Fruit fly (Drosophila melanogaster) whole organism, embryonic: ENCODE results near the gene CG32243.

Experiments
- Adf1 ChIP-seq: fragments of 200-800 bp; sonication (Bioruptor generic); IDR thresholded peaks from 2 replicates; pipeline ENCODE4 v1.3.6; 2022; ENCODE audit warnings: missing biosample characterization, missing genetic modification characterization
- Atf6 ChIP-seq: fragments of 200-800 bp; sonication (Bioruptor generic); IDR thresholded peaks from 2 replicates; pipeline ENCODE4 v1.3.6; 2022; ENCODE audit warnings: missing biosample characterization, missing genetic modification characterization
- Bdp1 ChIP-seq: fragments of 200-800 bp; sonication (Bioruptor generic); optimal IDR thresholded peaks from 3 replicates; lab custom pipeline; 2016; ENCODE audit warnings: missing biosample characterization, missing genetic modification characterization
- CG1024 ChIP-seq: fragments of 200-800 bp; sonication (Bioruptor generic); IDR thresholded peaks from 2 replicates; pipeline ENCODE4 v1.3.6; 2022; ENCODE audit warnings: missing biosample characterization, missing genetic modification characterization
- CG10267 ChIP-seq: fragments of 200-800 bp; sonication (Bioruptor generic); optimal IDR thresholded peaks from 2 replicates; lab custom pipeline; 2018; ENCODE audit warnings: missing biosample characterization, mild to moderate bottlenecking, missing genetic modification characterization, moderate library complexity
- CG10654 ChIP-seq: fragments of 200-800 bp; sonication (Bioruptor generic); optimal IDR thresholded peaks from 2 replicates; lab custom pipeline; 2016; ENCODE audit warnings: missing biosample characterization, missing genetic modification characterization
- CG10979 ChIP-seq: fragments of 200-800 bp; sonication (Bioruptor generic); optimal IDR thresholded peaks from 2 replicates; lab custom pipeline; 2018; ENCODE audit warnings: missing biosample characterization, mild to moderate bottlenecking, missing genetic modification characterization, moderate library complexity
- CG11504 ChIP-seq: fragments of 200-800 bp; sonication (Bioruptor generic); optimal IDR thresholded peaks from 3 replicates; lab custom pipeline; 2019; ENCODE audit warnings: missing biosample characterization, mild to moderate bottlenecking, missing genetic modification characterization, moderate library complexity
- CG12071 ChIP-seq: fragments of 200-800 bp; sonication (Bioruptor generic); optimal IDR thresholded peaks from 3 replicates; lab custom pipeline; 2018; ENCODE audit warnings: missing biosample characterization, mild to moderate bottlenecking, missing genetic modification characterization
- CG12219 ChIP-seq: fragments of 200-800 bp; sonication (Bioruptor generic); optimal IDR thresholded peaks from 3 replicates; lab custom pipeline; 2018; ENCODE audit warnings: missing biosample characterization, mild to moderate bottlenecking, missing genetic modification characterization
- CG13296 ChIP-seq: fragments of 200-800 bp; sonication (Bioruptor generic); optimal IDR thresholded peaks from 3 replicates; lab custom pipeline; 2018; ENCODE audit warnings: missing biosample characterization, mild to moderate bottlenecking, missing genetic modification characterization
- CG15011 ChIP-seq: fragments of 200-800 bp; sonication (Bioruptor generic); optimal IDR thresholded peaks from 3 replicates; lab custom pipeline; 2018; ENCODE audit warnings: missing biosample characterization, mild to moderate bottlenecking, missing genetic modification characterization
- CG18262 ChIP-seq: fragments of 200-800 bp; optimal IDR thresholded peaks from 3 replicates; lab custom pipeline; 2019; ENCODE audit warnings: missing biosample characterization, mild to moderate bottlenecking, missing genetic modification characterization, moderate library complexity
- CG2129 ChIP-seq: fragments of 200-800 bp; sonication (Bioruptor generic); IDR thresholded peaks from 2 replicates; pipeline ENCODE4 v1.3.6; 2022; ENCODE audit warnings: missing biosample characterization, missing genetic modification characterization; ENCODE audit not compliant: partially characterized antibody
- CG2889 ChIP-seq: fragments of 200-800 bp; sonication (Bioruptor generic); IDR thresholded peaks from 3 replicates; pipeline ENCODE4 v1.3.6; 2022; ENCODE audit warnings: missing biosample characterization, missing genetic modification characterization
- CG3163 ChIP-seq: fragments of 200-800 bp; sonication (Bioruptor generic); optimal IDR thresholded peaks from 3 replicates; lab custom pipeline; 2016; ENCODE audit warnings: missing biosample characterization, missing genetic modification characterization
- CG33213 ChIP-seq: fragments of 200-800 bp; sonication (Bioruptor generic); optimal IDR thresholded peaks from 3 replicates; lab custom pipeline; 2016; ENCODE audit warnings: missing biosample characterization, missing genetic modification characterization
- CG4404 ChIP-seq: fragments of 200-800 bp; sonication (Bioruptor generic); IDR thresholded peaks from 2 replicates; pipeline ENCODE4 v1.3.6; 2022; ENCODE audit warnings: missing biosample characterization, missing genetic modification characterization
- CG5180 ChIP-seq: fragments of 200-800 bp; sonication (Bioruptor generic); optimal IDR thresholded peaks from 3 replicates; lab custom pipeline; 2017; ENCODE audit warnings: missing biosample characterization, missing genetic modification characterization, mild to moderate bottlenecking, moderate library complexity, missing genetic modification reagents
- CG7839 ChIP-seq: fragments of 200-800 bp; sonication (Bioruptor generic); optimal IDR thresholded peaks from 3 replicates; lab custom pipeline; 2018; ENCODE audit warnings: missing biosample characterization, mild to moderate bottlenecking, missing genetic modification characterization, moderate library complexity
- CG7928 ChIP-seq: fragments of 200-800 bp; sonication (Bioruptor generic); optimal IDR thresholded peaks from 2 replicates; lab custom pipeline; 2017; ENCODE audit warnings: missing biosample characterization, mild to moderate bottlenecking, missing genetic modification characterization
- CG9215 ChIP-seq: fragments of 200-800 bp; sonication (Bioruptor generic); IDR thresholded peaks from 2 replicates; pipeline ENCODE4 v1.3.6; 2022; ENCODE audit warnings: missing biosample characterization, missing genetic modification characterization
- Dll ChIP-seq: fragments of 200-800 bp; sonication (Bioruptor generic); IDR thresholded peaks from 4 replicates; pipeline ENCODE4 v1.3.6; 2022; ENCODE audit warnings: missing biosample characterization, missing genetic modification characterization; ENCODE audit not compliant: partially characterized antibody
- Mad ChIP-seq: fragments of 200-800 bp; sonication (Bioruptor generic); optimal IDR thresholded peaks from 2 replicates; lab custom pipeline; 2016; ENCODE audit warnings: missing biosample characterization, missing genetic modification characterization
- Sox102F ChIP-seq: fragments of 200-800 bp; sonication (Bioruptor generic); optimal IDR thresholded peaks from 2 replicates; lab custom pipeline; 2018; ENCODE audit warnings: missing biosample characterization, mild to moderate bottlenecking, missing genetic modification characterization, moderate library complexity
- TFAM ChIP-seq: fragments of 200-800 bp; sonication (Bioruptor generic); optimal IDR thresholded peaks from 2 replicates; lab custom pipeline; 2017; ENCODE audit warnings: missing biosample characterization, missing genetic modification characterization, inconsistent platforms
- YL-1 ChIP-seq: fragments of 200-800 bp; sonication (Bioruptor generic); optimal IDR thresholded peaks from 3 replicates; lab custom pipeline; 2017; ENCODE audit warnings: missing biosample characterization, mild to moderate bottlenecking, missing genetic modification characterization
- amos ChIP-seq: fragments of 200-800 bp; sonication (Bioruptor generic); IDR thresholded peaks from 2 replicates; pipeline ENCODE4 v1.3.6; 2022; ENCODE audit warnings: missing biosample characterization, missing genetic modification characterization; ENCODE audit not compliant: partially characterized antibody
- bbx ChIP-seq: fragments of 200-800 bp; sonication (Bioruptor generic); IDR thresholded peaks from 2 replicates; pipeline ENCODE4 v1.3.6; 2022; ENCODE audit warnings: missing biosample characterization, missing genetic modification characterization; ENCODE audit not compliant: partially characterized antibody
- cato ChIP-seq: fragments of 200-800 bp; sonication (Bioruptor generic); optimal IDR thresholded peaks from 2 replicates; lab custom pipeline; 2016; ENCODE audit warnings: missing biosample characterization, missing genetic modification characterization, borderline replicate concordance
- corto ChIP-seq: fragments of 200-800 bp; sonication (Bioruptor generic); optimal IDR thresholded peaks from 2 replicates; lab custom pipeline; 2016; ENCODE audit warnings: missing biosample characterization, mild to moderate bottlenecking, missing genetic modification characterization, moderate library complexity
- dmrt99B ChIP-seq: fragments of 200-800 bp; sonication (Bioruptor generic); optimal IDR thresholded peaks from 2 replicates; lab custom pipeline; 2018; ENCODE audit warnings: missing biosample characterization, mild to moderate bottlenecking, missing genetic modification characterization, moderate library complexity
- eve ChIP-seq, 2 experiments: fragments of >200 bp; optimal IDR thresholded peaks; 2 replicates each; lab custom pipeline; 2017; ENCODE audit warnings: missing biosample characterization in 2 of 2, missing genetic modification characterization in 2 of 2
- exex ChIP-seq: fragments of 200-800 bp; sonication (Bioruptor generic); optimal IDR thresholded peaks from 4 replicates; lab custom pipeline; 2018; ENCODE audit warnings: missing biosample characterization, mild to moderate bottlenecking, missing genetic modification characterization, moderate library complexity
- fd64A ChIP-seq: fragments of 200-800 bp; sonication (Bioruptor generic); optimal IDR thresholded peaks from 3 replicates; lab custom pipeline; 2018; ENCODE audit warnings: missing biosample characterization, mild to moderate bottlenecking, missing genetic modification characterization
- gcm ChIP-seq: fragments of 200-800 bp; sonication (Bioruptor generic); optimal IDR thresholded peaks from 2 replicates; lab custom pipeline; 2019; ENCODE audit warnings: missing biosample characterization, mild to moderate bottlenecking, missing genetic modification characterization, moderate library complexity
- gfzf ChIP-seq: fragments of 200-800 bp; sonication (Bioruptor generic); optimal IDR thresholded peaks from 2 replicates; lab custom pipeline; 2016; ENCODE audit warnings: missing biosample characterization, mild to moderate bottlenecking, missing genetic modification characterization, moderate library complexity
- ind ChIP-seq: fragments of 200-800 bp; sonication (Bioruptor generic); optimal IDR thresholded peaks from 3 replicates; lab custom pipeline; 2016; ENCODE audit warnings: missing biosample characterization, missing genetic modification characterization
- lab ChIP-seq: fragments of 200-800 bp; sonication (Bioruptor generic); optimal IDR thresholded peaks from 3 replicates; lab custom pipeline; 2017; ENCODE audit warnings: missing biosample characterization, missing genetic modification characterization, mild to moderate bottlenecking, moderate library complexity, missing genetic modification reagents
- otp ChIP-seq: fragments of 200-800 bp; sonication (Bioruptor generic); IDR thresholded peaks from 3 replicates; pipeline ENCODE4, ENCODE4 v1.3.6; 2022; ENCODE audit warnings: missing biosample characterization, missing genetic modification characterization
- p53 ChIP-seq: fragments of 200-800 bp; sonication (Bioruptor generic); optimal IDR thresholded peaks from 2 replicates; lab custom pipeline; 2016; ENCODE audit warnings: missing biosample characterization, missing genetic modification characterization
- pros ChIP-seq: fragments of 200-800 bp; sonication (Bioruptor generic); optimal IDR thresholded peaks from 3 replicates; lab custom pipeline; 2019; ENCODE audit warnings: missing biosample characterization, mild to moderate bottlenecking, missing genetic modification characterization, moderate library complexity
- psq ChIP-seq: fragments of 200-800 bp; sonication (Bioruptor generic); optimal IDR thresholded peaks from 2 replicates; lab custom pipeline; 2017; ENCODE audit warnings: missing biosample characterization, missing genetic modification characterization
- pzg ChIP-seq: fragments of 200-800 bp; sonication (Bioruptor generic); optimal IDR thresholded peaks from 3 replicates; lab custom pipeline; 2018; ENCODE audit warnings: missing biosample characterization, mild to moderate bottlenecking, missing genetic modification characterization, moderate library complexity
- seq ChIP-seq: fragments of 200-800 bp; sonication (Bioruptor generic); IDR thresholded peaks from 2 replicates; pipeline ENCODE4 v1.3.6; 2022; ENCODE audit warnings: missing biosample characterization, missing genetic modification characterization
- vfl ChIP-seq: fragments of 200-800 bp; sonication (Bioruptor generic); optimal IDR thresholded peaks from 2 replicates; lab custom pipeline; 2016; ENCODE audit warnings: missing biosample characterization, missing genetic modification characterization
- zfh1 ChIP-seq: fragments of 200-800 bp; sonication (Bioruptor generic); IDR thresholded peaks from 3 replicates; pipeline ENCODE4 v1.3.6; 2022; ENCODE audit warnings: missing biosample characterization, missing genetic modification characterization

CG32243 gene

DNA sequence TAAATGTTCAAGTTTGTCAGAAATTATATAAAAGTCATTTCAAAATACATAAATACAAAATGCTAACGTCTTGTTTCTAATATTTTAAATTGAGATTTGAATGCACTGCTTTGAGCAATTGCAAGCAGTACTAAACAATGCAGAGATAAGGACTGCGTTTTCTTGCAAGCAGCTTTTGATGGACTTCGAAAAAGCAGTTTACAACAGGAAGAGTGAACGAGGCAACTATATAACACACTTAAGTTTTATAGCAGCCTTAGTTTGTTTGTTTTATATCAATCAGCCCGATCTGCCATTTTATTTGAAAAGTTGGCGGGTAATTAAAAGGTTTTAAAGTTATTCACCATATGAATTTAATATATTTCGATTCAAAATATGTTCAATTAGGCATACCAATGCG is 12.4 kb upstream of the CG32243 start (continued):
- TF ChIP-seq pzg (GFP tag; lab: Kevin White, UChicago) = peak; percentile 60
- TF ChIP-seq otp (GFP tag; lab: Robert Waterston, UW) = no peak
- no peak for TF ChIP-seq pros (GFP tag; lab: Kevin White, UChicago)
- TF ChIP-seq Adf1 (GFP tag; lab: Robert Waterston, UW) = peak; percentile 26; the same call in 1 of the 2 replicates
- TF ChIP-seq cato (GFP tag; lab: Kevin White, UChicago) = no peak

DNA sequence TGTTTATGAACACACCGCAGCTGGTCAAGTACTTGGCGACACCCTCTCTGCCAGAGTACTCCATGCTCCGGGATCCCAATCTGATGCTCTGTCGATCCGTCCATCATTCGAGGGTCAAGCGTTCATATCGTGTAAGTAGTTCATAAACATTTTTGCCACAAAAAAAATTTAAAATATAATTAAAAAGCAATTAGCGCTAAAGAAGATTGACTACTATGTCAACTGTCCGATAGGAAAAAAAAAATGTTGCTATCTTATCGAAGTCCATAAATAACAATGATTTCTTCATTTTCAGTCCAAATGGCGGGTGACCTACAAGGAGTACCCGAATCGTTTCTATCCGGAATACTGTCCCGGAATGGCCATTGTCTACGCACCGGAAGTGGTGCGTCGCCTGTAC is 10.8 kb upstream of the CG32243 start:
- TF ChIP-seq zfh1 (GFP tag; lab: Robert Waterston, UW) (no peak), fd64A (no peak), amos (no peak), CG12071 (GFP tag; lab: Kevin White, UChicago) (no peak), CG1024 (GFP tag; lab: Robert Waterston, UW) (no peak), p53 (GFP tag; lab: Kevin White, UChicago) (no peak), Bdp1 (no peak), CG18262 (tag; lab: Kevin White, UChicago) (no peak), CG4404 (GFP tag; lab: Robert Waterston, UW) (no peak), CG3163 (GFP tag; lab: Kevin White, UChicago) (no peak), CG13296 (no peak), Dll (GFP tag; lab: Robert Waterston, UW) (no peak), exex (tag; lab: Kevin White, UChicago) (peak; percentile 80), CG15011 (no peak), lab (GFP tag; lab: Kevin White, UChicago) (peak; percentile 68), CG7928 (no peak), CG33213 (GFP tag; lab: Kevin White, UChicago) (no peak)

DNA sequence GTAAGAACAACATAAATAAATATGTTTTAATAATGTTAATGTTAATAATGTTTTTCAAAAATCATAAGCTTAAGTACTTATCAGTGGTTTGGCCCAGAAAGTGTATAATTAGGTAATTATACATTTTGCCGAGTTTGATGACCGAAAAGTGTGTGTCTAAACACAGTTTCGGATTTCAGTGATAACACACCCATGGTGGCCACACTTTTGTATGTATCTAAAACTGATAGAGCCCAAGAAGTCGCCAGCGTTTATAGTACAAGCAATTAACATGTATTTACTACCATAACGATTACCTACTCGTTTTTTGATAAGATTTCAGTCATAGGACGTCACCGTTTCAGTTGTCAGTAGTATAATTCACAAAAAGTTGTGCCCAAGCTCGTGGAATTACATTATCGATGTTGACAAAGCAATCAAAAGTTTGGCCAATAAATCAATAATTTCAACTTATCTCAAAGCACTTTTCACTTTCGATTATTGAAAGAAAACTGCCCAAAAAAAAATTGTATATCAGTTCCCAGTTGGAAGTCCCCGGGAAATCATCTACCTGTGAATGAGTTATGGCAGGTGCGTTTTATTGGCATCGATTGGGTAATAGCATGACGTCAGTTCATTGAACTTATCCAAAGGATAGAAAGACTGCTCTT is 9.2 kb upstream of the CG32243 start:
- no peak for TF ChIP-seq Bdp1
- no peak for TF ChIP-seq CG2129 (GFP tag; lab: Robert Waterston, UW)
- no peak for TF ChIP-seq ind (GFP tag; lab: Kevin White, UChicago)
- TF ChIP-seq CG2889 = no peak
- peak; percentile 8 for TF ChIP-seq lab (GFP tag; lab: Kevin White, UChicago)
- TF ChIP-seq Mad (GFP tag; lab: Kevin White, UChicago) = no peak
- no peak for TF ChIP-seq CG9215 (GFP tag; lab: Robert Waterston, UW)
- no peak for TF ChIP-seq corto (GFP tag; lab: Kevin White, UChicago)
- TF ChIP-seq CG10267 = no peak
- no peak for TF ChIP-seq Atf6 (GFP tag; lab: Robert Waterston, UW)
- no peak for TF ChIP-seq CG12219 (GFP tag; lab: Kevin White, UChicago)
- TF ChIP-seq seq = no peak
- TF ChIP-seq bbx (GFP tag; lab: Robert Waterston, UW) = no peak
- no peak for TF ChIP-seq dmrt99B (tag; lab: Kevin White, UChicago)
- TF ChIP-seq gfzf (GFP tag; lab: Kevin White, UChicago) = no peak
- TF ChIP-seq vfl (GFP tag; lab: Kevin White, UChicago) = no peak
- no peak for TF ChIP-seq CG10979 (tag; lab: Kevin White, UChicago)
- TF ChIP-seq TFAM (GFP tag; lab: Kevin White, UChicago) = no peak
- no peak for TF ChIP-seq CG10654
- TF ChIP-seq CG11504 (tag; lab: Kevin White, UChicago) = peak; percentile 21
- TF ChIP-seq CG7839 (tag; lab: Kevin White, UChicago) = no peak
- TF ChIP-seq gcm (GFP tag; lab: Kevin White, UChicago) = no peak
- no peak for TF ChIP-seq eve (GFP tag; optimal IDR thresholded peaks at IDR 0.05; lab: Kevin White, UChicago)
- no peak for TF ChIP-seq Dll (GFP tag; lab: Robert Waterston, UW)
- TF ChIP-seq Sox102F (GFP tag; lab: Kevin White, UChicago) = no peak
- TF ChIP-seq psq = no peak
- TF ChIP-seq YL-1 (GFP tag; lab: Kevin White, UChicago) = no peak
- no peak for TF ChIP-seq CG5180 (GFP tag; lab: Kevin White, UChicago)
